Worm (Caenorhabditis elegans) whole organism, mixed stage, embryonic: ENCODE results near the gene ZK622.5.

ENCODE experiments used
- M03D4.4 ChIP-seq: sonication (generic microtip); optimal IDR thresholded peaks from 2 replicates; lab custom pipeline; 2017; ENCODE audit warnings: mild to moderate bottlenecking, missing genetic modification characterization, missing compliant biosample characterization
- bed-3 ChIP-seq: fragments of 200-800 bp; sonication (Bioruptor generic); optimal IDR thresholded peaks from 3 replicates; lab custom pipeline; 2018; ENCODE audit warnings: mild to moderate bottlenecking, missing genetic modification characterization, moderate library complexity, missing compliant biosample characterization
- blmp-1 ChIP-seq: fragments of 150-350 bp; optimal IDR thresholded peaks from 2 replicates; lab custom pipeline; 2014; ENCODE audit warnings: missing biosample characterization, missing genetic modification characterization
- ceh-39 ChIP-seq: fragments of 150-350 bp; optimal IDR thresholded peaks from 2 replicates; lab custom pipeline; 2014; ENCODE audit warnings: missing biosample characterization, missing genetic modification characterization
- ceh-43 ChIP-seq: fragments of 200-800 bp; sonication (Bioruptor generic); optimal IDR thresholded peaks from 2 replicates; lab custom pipeline; 2018; ENCODE audit warnings: mild to moderate bottlenecking, missing genetic modification characterization, moderate library complexity, missing compliant biosample characterization
- ces-1 ChIP-seq: fragments of 150-350 bp; optimal IDR thresholded peaks from 2 replicates; lab custom pipeline; 2014; ENCODE audit warnings: missing biosample characterization, missing genetic modification reagents, missing genetic modification characterization
- cnd-1 ChIP-seq: fragments of 200-800 bp; sonication (Bioruptor generic); optimal IDR thresholded peaks from 2 replicates; lab custom pipeline; 2018; ENCODE audit warnings: mild to moderate bottlenecking, missing genetic modification characterization, missing compliant biosample characterization
- drap-1 ChIP-seq: fragments of 200-800 bp; sonication (Bioruptor generic); optimal IDR thresholded peaks from 3 replicates; lab custom pipeline; 2018; ENCODE audit warnings: mild to moderate bottlenecking, missing genetic modification characterization, missing compliant biosample characterization
- elt-1 ChIP-seq: sonication (generic microtip); optimal IDR thresholded peaks from 2 replicates; lab custom pipeline; 2017; ENCODE audit warnings: missing genetic modification characterization, mild to moderate bottlenecking, missing compliant biosample characterization, antibody characterized with exemption, moderate library complexity, borderline replicate concordance; ENCODE audit not compliant: insufficient read depth
- elt-3 ChIP-seq: fragments of 150-350 bp; optimal IDR thresholded peaks from 2 replicates; lab custom pipeline; 2014; ENCODE audit warnings: missing biosample characterization, missing genetic modification characterization
- ham-2 ChIP-seq: fragments of 200-800 bp; sonication (Bioruptor generic); optimal IDR thresholded peaks from 2 replicates; lab custom pipeline; 2018; ENCODE audit warnings: mild to moderate bottlenecking, missing genetic modification characterization, missing compliant biosample characterization
- hlh-1 ChIP-seq: fragments of 150-350 bp; optimal IDR thresholded peaks from 2 replicates; lab custom pipeline; 2014; ENCODE audit warnings: missing biosample characterization, missing genetic modification reagents, missing genetic modification characterization
- lin-13 ChIP-seq: fragments of 150-350 bp; optimal IDR thresholded peaks from 2 replicates; lab custom pipeline; 2014; ENCODE audit warnings: missing biosample characterization, missing genetic modification characterization
- lin-32 ChIP-seq: fragments of 200-800 bp; sonication (Bioruptor generic); optimal IDR thresholded peaks from 2 replicates; lab custom pipeline; 2018; ENCODE audit warnings: mild to moderate bottlenecking, missing genetic modification characterization, missing compliant biosample characterization
- lsy-2 ChIP-seq: fragments of 150-350 bp; optimal IDR thresholded peaks from 2 replicates; lab custom pipeline; 2014; ENCODE audit warnings: missing biosample characterization, missing genetic modification characterization
- mab-5 ChIP-seq: fragments of 150-350 bp; optimal IDR thresholded peaks from 2 replicates; lab custom pipeline; 2014; ENCODE audit warnings: missing biosample characterization, missing genetic modification characterization
- mep-1 ChIP-seq: fragments of 150-350 bp; optimal IDR thresholded peaks from 2 replicates; lab custom pipeline; 2017; ENCODE audit warnings: missing biosample characterization, missing genetic modification reagents, missing genetic modification characterization, inconsistent platforms
- mls-2 ChIP-seq: sonication (generic microtip); optimal IDR thresholded peaks from 2 replicates; lab custom pipeline; 2016; ENCODE audit warnings: mild to moderate bottlenecking, missing genetic modification characterization, moderate library complexity, missing compliant biosample characterization
- nhr-12 ChIP-seq: fragments of 150-350 bp; optimal IDR thresholded peaks from 2 replicates; lab custom pipeline; 2014; ENCODE audit warnings: missing biosample characterization, missing genetic modification characterization
- nhr-2 ChIP-seq: fragments of 150-350 bp; optimal IDR thresholded peaks from 2 replicates; lab custom pipeline; 2014; ENCODE audit warnings: missing biosample characterization, missing genetic modification characterization
- nhr-237 ChIP-seq: fragments of 150-350 bp; optimal IDR thresholded peaks from 2 replicates; lab custom pipeline; 2014; ENCODE audit warnings: missing biosample characterization, missing genetic modification characterization
- nhr-28 ChIP-seq: fragments of 150-350 bp; optimal IDR thresholded peaks from 2 replicates; lab custom pipeline; 2014; ENCODE audit warnings: missing biosample characterization, missing genetic modification characterization
- pha-4 ChIP-seq: fragments of 150-350 bp; optimal IDR thresholded peaks from 2 replicates; lab custom pipeline; 2018; ENCODE audit warnings: missing biosample characterization, missing genetic modification reagents, missing genetic modification characterization
- sem-2 ChIP-seq: fragments of 200-800 bp; sonication (Bioruptor generic); optimal IDR thresholded peaks from 2 replicates; lab custom pipeline; 2018; ENCODE audit warnings: mild to moderate bottlenecking, missing genetic modification characterization, missing compliant biosample characterization
- snpc-4 ChIP-seq: fragments of 150-350 bp; optimal IDR thresholded peaks from 2 replicates; lab custom pipeline; 2014; ENCODE audit warnings: missing biosample characterization, missing genetic modification characterization
- sptf-1 ChIP-seq: sonication (generic microtip); optimal IDR thresholded peaks from 2 replicates; lab custom pipeline; 2017; ENCODE audit warnings: mild to moderate bottlenecking, missing genetic modification characterization, moderate library complexity, missing compliant biosample characterization
- unc-120 ChIP-seq: sonication (generic microtip); optimal IDR thresholded peaks from 2 replicates; lab custom pipeline; 2017; ENCODE audit warnings: missing genetic modification characterization, missing compliant biosample characterization; ENCODE audit not compliant: poor library complexity, severe bottlenecking
- unc-62 ChIP-seq: fragments of 150-350 bp; optimal IDR thresholded peaks from 2 replicates; lab custom pipeline; 2014; ENCODE audit warnings: missing biosample characterization, missing genetic modification reagents, missing genetic modification characterization
- zip-8 ChIP-seq: fragments of 150-350 bp; optimal IDR thresholded peaks from 2 replicates; lab custom pipeline; 2014; ENCODE audit warnings: missing biosample characterization, missing genetic modification characterization

Gene ZK622.5

ce11 chrII:5309720-5310119, 20.5 kb downstream of the ZK622.5 start:
- TF ChIP-seq sptf-1 (tag; lab: Kevin White, UChicago) (no peak), sem-2 (GFP tag; lab: Kevin White, UChicago) (no peak)

DNA sequence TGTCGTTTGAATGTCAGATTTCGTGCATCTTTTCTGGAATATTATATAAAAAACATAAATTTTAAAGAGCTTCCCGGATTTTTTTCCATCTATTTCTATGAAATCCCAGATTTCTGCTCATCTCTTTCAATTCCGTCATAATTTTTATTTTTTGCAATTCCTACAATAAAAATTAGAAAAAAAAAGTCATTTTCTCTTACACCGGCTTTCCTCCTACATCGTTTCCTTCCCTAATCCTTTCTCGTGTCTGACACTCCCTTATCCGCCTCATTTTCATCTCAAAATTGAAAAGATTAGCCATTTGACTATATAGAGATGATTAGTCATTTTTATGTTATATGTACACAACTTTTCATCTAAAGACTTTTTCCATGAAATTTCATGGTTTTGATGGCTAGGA, 21.6 kb downstream of the ZK622.5 start:
- TF ChIP-seq blmp-1 (no peak), lin-32 (GFP tag; lab: Kevin White, UChicago) (no peak), unc-62 (no peak), sptf-1 (tag; lab: Kevin White, UChicago) (no peak), ces-1 (GFP tag; lab: Kevin White, UChicago) (no peak), M03D4.4 (tag; lab: Kevin White, UChicago) (no peak), nhr-237 (tag; lab: Kevin White, UChicago) (no peak), mab-5 (tag; lab: Kevin White, UChicago) (no peak), nhr-12 (no peak)

ce11 chrII:5311746-5312145, 22.5 kb downstream of the ZK622.5 start, which contains the start of gene gcy-12:
gcy-12 (plus strand) TSS chrII:5312046.
- TF ChIP-seq M03D4.4 (tag; lab: Kevin White, UChicago) (no peak), hlh-1 (tag; lab: Kevin White, UChicago) (no peak), sptf-1 (tag; lab: Kevin White, UChicago) (no peak), ceh-39 (no peak), zip-8 (no peak), ces-1 (GFP tag; lab: Kevin White, UChicago) (no peak), nhr-2 (tag; lab: Kevin White, UChicago) (no peak), nhr-28 (tag; lab: Kevin White, UChicago) (no peak), ham-2 (no peak), lin-13 (no peak), mep-1 (tag; lab: Kevin White, UChicago) (no peak), cnd-1 (tag; lab: Kevin White, UChicago) (no peak), mls-2 (tag; lab: Kevin White, UChicago) (no peak), lsy-2 (tag; lab: Kevin White, UChicago) (no peak), elt-3 (tag; lab: Kevin White, UChicago) (no peak), pha-4 (tag; lab: Kevin White, UChicago) (no peak)

DNA sequence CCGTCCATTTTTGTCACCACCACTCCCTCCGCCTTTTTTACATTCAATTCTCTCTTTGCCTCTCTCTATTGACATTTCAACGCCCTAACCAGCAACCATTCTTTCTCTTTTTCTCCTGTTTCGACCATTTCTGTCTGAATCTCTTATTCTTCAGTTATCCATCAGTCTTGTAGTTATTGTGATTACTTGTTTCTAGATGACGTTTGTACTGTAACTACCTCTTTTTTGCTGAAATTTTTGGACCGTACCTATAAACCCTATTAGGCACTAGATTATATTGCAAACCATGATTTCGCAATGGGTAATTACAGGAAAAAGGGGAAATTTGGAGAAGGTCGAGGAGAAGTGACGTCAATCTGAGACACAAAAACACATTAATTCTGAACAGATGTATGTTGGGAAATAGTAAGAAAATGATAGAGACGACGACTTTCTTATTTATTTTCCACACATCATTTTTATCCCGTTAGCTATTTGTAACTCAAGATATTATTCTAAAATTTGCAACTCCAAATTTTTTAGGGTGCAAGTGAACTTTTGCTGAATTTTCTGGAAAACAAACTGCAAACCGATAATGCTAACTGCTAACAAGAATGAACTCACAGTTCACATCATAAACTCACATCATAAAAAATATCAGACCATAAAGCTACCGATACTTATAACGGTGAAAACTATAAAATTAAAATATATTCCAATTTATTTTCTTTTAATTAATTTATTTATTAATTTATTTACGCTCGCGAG, 31.1 kb downstream of the ZK622.5 start:
- no peak for TF ChIP-seq elt-1 (tag; lab: Kevin White, UChicago)
- TF ChIP-seq unc-120 (tag; lab: Kevin White, UChicago), result no peak
- no peak for TF ChIP-seq ceh-43 (GFP tag; lab: Kevin White, UChicago)
- no peak for TF ChIP-seq snpc-4 (tag; lab: Kevin White, UChicago)
- peak; percentile 6 for TF ChIP-seq pha-4 (tag; lab: Kevin White, UChicago)

DNA sequence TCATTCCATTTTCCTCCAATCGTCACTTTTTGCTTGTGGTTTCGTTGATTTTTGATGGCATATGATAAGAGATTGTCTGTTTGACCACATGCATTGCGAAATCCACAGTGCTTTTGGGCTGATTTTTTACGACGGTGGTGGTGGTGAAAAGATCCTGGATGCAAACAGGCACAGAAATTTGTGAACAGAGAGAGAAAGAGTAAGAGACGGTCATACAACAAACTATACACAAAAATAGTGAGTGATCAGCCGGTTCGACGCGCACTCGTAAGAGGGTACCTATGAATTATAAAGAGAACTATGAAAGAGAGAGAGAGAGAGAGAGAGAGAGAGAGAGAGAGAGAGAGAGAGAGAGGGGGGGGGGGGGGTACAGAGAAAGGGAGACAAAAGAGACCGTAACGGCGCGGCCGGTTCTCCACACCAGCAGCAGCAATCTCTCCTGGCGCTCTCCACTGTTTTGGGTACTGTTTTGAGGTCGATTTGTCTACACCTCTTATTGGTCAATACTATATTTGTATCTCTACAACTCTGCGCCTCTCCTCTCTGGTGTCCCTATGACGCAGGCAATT, 32.6 kb downstream of the ZK622.5 start:
- TF ChIP-seq unc-62 (no peak), nhr-12 (no peak), mab-5 (tag; lab: Kevin White, UChicago) (no peak), nhr-237 (tag; lab: Kevin White, UChicago) (peak; percentile 27), nhr-28 (tag; lab: Kevin White, UChicago) (no peak), ceh-43 (GFP tag; lab: Kevin White, UChicago) (peak; percentile 16), drap-1 (peak; percentile 51), hlh-1 (tag; lab: Kevin White, UChicago) (no peak), elt-3 (tag; lab: Kevin White, UChicago) (peak; percentile 70), mls-2 (tag; lab: Kevin White, UChicago) (peak; percentile 61), sptf-1 (tag; lab: Kevin White, UChicago) (peak; percentile 10), nhr-2 (tag; lab: Kevin White, UChicago) (no peak), pha-4 (tag; lab: Kevin White, UChicago) (peak; percentile 23), blmp-1 (no peak), bed-3 (no peak), ham-2 (peak; percentile 11)
